Fruit fly (Drosophila melanogaster) whole organism, adult: ENCODE results near the gene CG32452.
A peak's percentile ranks its signal among the peaks of the same experiment; 100 is the strongest.

Experiments
- CG11617 ChIP-seq: fragments of 200-800 bp; sonication (Bioruptor generic); optimal IDR thresholded peaks from 2 replicates; lab custom pipeline; 2017; ENCODE audit warnings: mild to moderate bottlenecking, missing biosample characterization, missing genetic modification reagents, missing genetic modification characterization
- CG12768 ChIP-seq: fragments of 200-800 bp; sonication (Bioruptor generic); optimal IDR thresholded peaks from 2 replicates; lab custom pipeline; 2017; ENCODE audit warnings: missing biosample characterization, missing genetic modification characterization, mild to moderate bottlenecking, moderate library complexity, missing genetic modification reagents
- CG14711 ChIP-seq: fragments of 200-800 bp; sonication (Bioruptor generic); optimal IDR thresholded peaks from 2 replicates; lab custom pipeline; 2018; ENCODE audit warnings: missing biosample characterization, mild to moderate bottlenecking, missing genetic modification characterization, moderate library complexity
- CG1620 ChIP-seq: fragments of 200-800 bp; sonication (Bioruptor generic); optimal IDR thresholded peaks from 2 replicates; lab custom pipeline; 2016; ENCODE audit warnings: missing biosample characterization, missing genetic modification characterization
- CG33017 ChIP-seq: fragments of 200-800 bp; sonication (Bioruptor generic); optimal IDR thresholded peaks from 2 replicates; lab custom pipeline; 2018; ENCODE audit warnings: missing biosample characterization, mild to moderate bottlenecking, missing genetic modification characterization, moderate library complexity
- CG5204 ChIP-seq: fragments of 200-800 bp; sonication (Bioruptor generic); optimal IDR thresholded peaks from 2 replicates; lab custom pipeline; 2016; ENCODE audit warnings: missing biosample characterization, missing genetic modification characterization
- CG7045 ChIP-seq: fragments of 200-800 bp; sonication (Bioruptor generic); optimal IDR thresholded peaks from 2 replicates; lab custom pipeline; 2017; ENCODE audit warnings: missing biosample characterization, mild to moderate bottlenecking, missing genetic modification characterization
- CG7101 ChIP-seq: fragments of 200-800 bp; sonication (Bioruptor generic); optimal IDR thresholded peaks from 2 replicates; lab custom pipeline; 2018; ENCODE audit warnings: missing biosample characterization, mild to moderate bottlenecking, missing genetic modification characterization, moderate library complexity
- Clk ChIP-seq: fragments of 200-800 bp; sonication (Bioruptor generic); optimal IDR thresholded peaks from 2 replicates; lab custom pipeline; 2017; ENCODE audit warnings: missing biosample characterization, missing genetic modification characterization
- Crg-1 ChIP-seq: fragments of 200-800 bp; sonication (Bioruptor generic); optimal IDR thresholded peaks from 2 replicates; lab custom pipeline; 2016; ENCODE audit warnings: missing biosample characterization, missing genetic modification characterization
- Hr96 ChIP-seq: fragments of 200-800 bp; sonication (Bioruptor generic); optimal IDR thresholded peaks from 2 replicates; lab custom pipeline; 2016; ENCODE audit warnings: missing biosample characterization, missing genetic modification characterization
- Mnt ChIP-seq: fragments of 200-800 bp; sonication (Bioruptor generic); optimal IDR thresholded peaks from 2 replicates; lab custom pipeline; 2016; ENCODE audit warnings: missing biosample characterization, mild to moderate bottlenecking, missing genetic modification characterization
- bab1 ChIP-seq: fragments of 200-800 bp; sonication (Bioruptor generic); optimal IDR thresholded peaks from 3 replicates; lab custom pipeline; 2019; ENCODE audit warnings: missing biosample characterization, mild to moderate bottlenecking, missing genetic modification characterization, moderate library complexity
- cic ChIP-seq: fragments of 200-800 bp; sonication (Bioruptor generic); optimal IDR thresholded peaks from 2 replicates; lab custom pipeline; 2017; ENCODE audit warnings: missing biosample characterization, mild to moderate bottlenecking, missing genetic modification characterization, moderate library complexity
- cnc ChIP-seq, 2 experiments: fragments of >200 bp; optimal IDR thresholded peaks; 2 replicates each; lab custom pipeline; 2017
- kay ChIP-seq: fragments of 200-800 bp; sonication (Bioruptor generic); peaks from one replicate; lab custom pipeline; 2016; ENCODE audit warnings: missing biosample characterization, missing genetic modification characterization, borderline replicate concordance
- ovo ChIP-seq: fragments of 200-800 bp; sonication (Bioruptor generic); optimal IDR thresholded peaks from 2 replicates; lab custom pipeline; 2016; ENCODE audit warnings: missing biosample characterization, missing genetic modification characterization
- pad ChIP-seq: fragments of 200-800 bp; sonication (Bioruptor generic); optimal IDR thresholded peaks from 3 replicates; lab custom pipeline; 2017; ENCODE audit warnings: missing biosample characterization, missing genetic modification characterization, mild to moderate bottlenecking, moderate library complexity, missing genetic modification reagents
- tj ChIP-seq: fragments of 200-800 bp; sonication (Bioruptor generic); optimal IDR thresholded peaks from 3 replicates; lab custom pipeline; 2017; ENCODE audit warnings: missing biosample characterization, mild to moderate bottlenecking, missing genetic modification characterization, moderate library complexity
- toe ChIP-seq: fragments of 200-800 bp; sonication (Bioruptor generic); optimal IDR thresholded peaks from 2 replicates; lab custom pipeline; 2016; ENCODE audit warnings: missing biosample characterization, missing genetic modification characterization

The CG32452 gene

DNA sequence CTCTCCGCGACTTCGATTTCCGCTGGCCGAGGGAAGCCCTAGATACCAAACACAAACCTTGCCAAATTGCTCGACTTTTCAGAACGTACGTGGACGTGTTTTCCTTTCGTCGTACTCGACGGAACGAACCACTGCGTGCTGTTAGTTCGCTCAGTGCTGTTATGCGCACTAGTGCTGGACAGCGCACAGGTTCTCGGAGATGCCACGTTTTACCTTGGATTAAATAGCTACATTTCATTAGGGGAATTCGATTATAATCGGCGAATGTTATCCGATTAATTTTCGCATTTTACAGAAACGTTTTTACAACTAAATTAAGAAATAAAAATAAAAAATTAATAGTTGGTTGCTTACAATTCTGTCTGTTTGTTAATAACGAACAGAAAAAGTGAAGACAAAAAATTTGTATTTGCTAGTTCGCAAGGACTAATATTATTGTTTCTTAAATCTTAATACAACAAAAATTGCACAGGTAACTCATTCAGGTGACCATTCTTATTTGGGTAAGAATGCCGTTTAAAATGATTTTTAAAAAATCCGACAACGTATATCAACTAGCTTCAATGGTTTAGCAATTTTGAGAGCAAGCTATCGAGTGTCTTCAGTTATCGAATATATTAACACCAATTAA, at the start of gene CG32452, which contains the start of gene ArfGAP3:
CG32452 (plus strand) TSS at position 592 of the 631 bp plus-strand sequence.
ArfGAP3 (minus strand) TSS at position 441 of the 631 bp plus-strand sequence.
- TF ChIP-seq CG7101 (tag; lab: Kevin White, UChicago) (peak; percentile 62), cic (GFP tag; lab: Kevin White, UChicago) (peak; percentile 23), ovo (GFP tag; lab: Kevin White, UChicago) (peak; percentile 48), CG1620 (GFP tag; lab: Kevin White, UChicago) (peak; percentile 83), bab1 (GFP tag; lab: Kevin White, UChicago) (peak; percentile 78), CG7045 (GFP tag; lab: Kevin White, UChicago) (peak; percentile 68), CG33017 (tag; lab: Kevin White, UChicago) (peak; percentile 15), CG5204 (peak; percentile 79), kay (GFP tag; lab: Kevin White, UChicago) (no peak), pad (GFP tag; lab: Kevin White, UChicago) (peak; percentile 48), Hr96 (peak; percentile 46), Mnt (GFP tag; lab: Kevin White, UChicago) (peak; percentile 49), Clk (GFP tag; lab: Kevin White, UChicago) (peak; percentile 12), CG12768 (GFP tag; lab: Kevin White, UChicago) (peak; percentile 59), Crg-1 (GFP tag; lab: Kevin White, UChicago) (peak; percentile 57), toe (peak; percentile 85), cnc (optimal IDR thresholded peaks at IDR 0.05; lab: Kevin White, UChicago) (no peak), CG14711 (tag; lab: Kevin White, UChicago) (peak; percentile 66), CG11617 (peak; percentile 69), tj (GFP tag; lab: Kevin White, UChicago) (peak; percentile 25)

DNA sequence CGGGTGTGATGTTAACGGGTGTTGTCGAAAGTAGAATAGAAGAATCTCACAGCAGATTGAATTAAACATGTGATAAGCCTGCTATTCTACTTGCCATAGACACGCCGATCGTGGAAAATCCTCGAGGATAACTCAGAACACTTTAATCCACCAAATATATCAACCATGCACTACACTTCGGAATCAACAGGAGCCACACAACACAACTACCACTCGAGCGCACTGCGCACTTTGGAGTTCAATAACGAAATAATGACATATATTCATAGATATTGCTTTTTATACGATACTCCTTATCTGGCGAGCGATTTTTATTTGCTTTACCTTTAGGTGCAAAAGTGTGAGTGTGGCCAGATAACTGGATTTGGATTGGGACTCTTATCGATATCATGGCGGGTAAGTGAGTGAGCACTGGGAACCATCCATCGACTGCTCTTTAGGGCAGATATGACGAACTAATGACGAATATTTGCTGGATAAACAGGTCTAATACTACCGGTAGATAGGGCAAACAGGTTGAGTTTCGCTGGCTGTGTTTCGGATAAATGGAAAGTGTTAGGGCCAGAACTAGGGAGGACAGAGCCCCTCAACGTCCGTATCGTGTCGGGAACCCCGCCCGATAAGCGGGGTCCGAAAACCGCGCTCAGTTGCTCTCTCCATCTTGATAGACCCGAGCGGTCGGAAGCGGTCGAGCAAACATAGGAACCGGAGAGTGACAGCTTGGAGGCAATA, 48.1 kb upstream of the CG32452 start, which contains the start of gene Jhbp6:
Jhbp6 (plus strand) TSS at position 682 of the 732 bp plus-strand sequence.
- no peak for TF ChIP-seq cnc (optimal IDR thresholded peaks at IDR 0.05; lab: Kevin White, UChicago)

DNA sequence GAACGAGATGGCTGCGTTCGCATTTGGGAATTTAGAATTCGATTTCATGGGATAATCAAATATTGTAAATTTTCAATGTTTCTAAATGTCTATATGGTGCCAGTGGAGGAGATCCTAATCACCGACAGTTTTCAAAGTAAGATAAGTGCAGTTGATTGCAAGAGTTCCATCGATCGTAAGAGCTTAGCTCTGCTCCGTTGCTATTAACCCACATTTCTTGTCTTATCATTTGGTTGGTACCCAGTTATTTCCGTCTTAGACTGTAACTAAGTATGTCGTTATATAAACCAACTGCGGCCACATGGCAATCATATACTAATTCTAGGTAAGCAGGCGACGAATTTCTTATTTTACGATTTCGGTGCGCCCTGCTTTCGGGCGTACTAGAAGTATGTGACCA, 47.4 kb upstream of the CG32452 start:
- TF ChIP-seq CG5204 (no peak), CG7045 (GFP tag; lab: Kevin White, UChicago) (no peak), CG7101 (tag; lab: Kevin White, UChicago) (no peak), CG14711 (tag; lab: Kevin White, UChicago) (no peak), Crg-1 (GFP tag; lab: Kevin White, UChicago) (no peak), kay (GFP tag; lab: Kevin White, UChicago) (no peak), CG1620 (GFP tag; lab: Kevin White, UChicago) (no peak), Hr96 (no peak), ovo (GFP tag; lab: Kevin White, UChicago) (no peak), tj (GFP tag; lab: Kevin White, UChicago) (no peak), Clk (GFP tag; lab: Kevin White, UChicago) (no peak), CG33017 (tag; lab: Kevin White, UChicago) (no peak), pad (GFP tag; lab: Kevin White, UChicago) (no peak)

DNA sequence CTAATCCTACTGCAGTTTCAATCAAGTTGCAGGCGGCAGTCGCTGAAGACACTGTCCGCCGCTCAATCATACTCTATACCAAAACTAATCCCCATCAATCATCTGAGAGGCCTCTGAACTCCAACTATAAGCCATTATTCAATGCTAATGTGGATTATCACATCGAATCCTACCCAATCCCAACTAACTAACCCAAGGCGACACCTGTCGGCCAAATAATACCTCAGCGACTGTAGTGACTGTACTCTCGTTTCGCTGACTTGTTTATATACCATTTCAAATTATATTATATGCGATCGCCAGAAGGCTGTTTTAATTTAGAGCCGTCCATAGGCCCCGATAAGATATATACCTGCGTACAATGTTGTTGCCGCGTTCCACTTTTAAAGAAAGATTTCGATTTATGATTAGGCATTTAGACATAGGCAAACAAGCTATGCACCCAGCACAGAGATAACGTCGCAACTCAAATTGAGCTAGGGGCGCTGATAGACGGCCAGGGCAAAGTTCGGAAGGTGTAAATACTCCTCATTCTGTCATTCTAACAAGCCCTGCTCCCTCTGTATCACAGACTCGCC, 45.7 kb upstream of the CG32452 start:
- no peak for TF ChIP-seq Mnt (GFP tag; lab: Kevin White, UChicago)
- no peak for TF ChIP-seq CG7045 (GFP tag; lab: Kevin White, UChicago)
- TF ChIP-seq CG5204, result no peak
- no peak for TF ChIP-seq cnc (optimal IDR thresholded peaks at IDR 0.05; lab: Kevin White, UChicago)
- TF ChIP-seq CG11617, result no peak
- TF ChIP-seq CG7101 (tag; lab: Kevin White, UChicago), result no peak
- TF ChIP-seq tj (GFP tag; lab: Kevin White, UChicago), result no peak

DNA sequence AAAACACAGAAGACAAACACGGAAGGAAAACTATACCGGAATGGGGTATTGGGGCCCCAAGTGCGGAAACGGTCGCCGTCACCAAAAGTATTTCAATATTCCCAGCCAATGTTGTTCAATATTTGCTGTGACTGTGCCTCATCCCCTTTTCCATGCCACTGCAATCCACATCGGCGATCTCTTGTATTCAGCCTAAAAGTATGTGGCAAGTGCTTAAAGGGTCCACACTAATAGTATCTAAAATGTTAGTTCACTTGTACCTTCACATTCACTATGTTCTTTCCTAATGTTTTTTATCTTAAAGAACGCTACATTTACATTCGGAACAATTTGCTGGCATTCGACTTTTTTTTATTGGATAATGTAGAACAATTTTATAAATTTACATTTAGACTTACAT, 36.6 kb upstream of the CG32452 start:
- no peak for TF ChIP-seq Mnt (GFP tag; lab: Kevin White, UChicago)
- TF ChIP-seq cic (GFP tag; lab: Kevin White, UChicago), result no peak
- no peak for TF ChIP-seq CG11617
- TF ChIP-seq pad (GFP tag; lab: Kevin White, UChicago), result no peak
- TF ChIP-seq CG7045 (GFP tag; lab: Kevin White, UChicago), result no peak
- no peak for TF ChIP-seq CG5204
- no peak for TF ChIP-seq toe
- no peak for TF ChIP-seq CG33017 (tag; lab: Kevin White, UChicago)
- TF ChIP-seq kay (GFP tag; lab: Kevin White, UChicago), result no peak

DNA sequence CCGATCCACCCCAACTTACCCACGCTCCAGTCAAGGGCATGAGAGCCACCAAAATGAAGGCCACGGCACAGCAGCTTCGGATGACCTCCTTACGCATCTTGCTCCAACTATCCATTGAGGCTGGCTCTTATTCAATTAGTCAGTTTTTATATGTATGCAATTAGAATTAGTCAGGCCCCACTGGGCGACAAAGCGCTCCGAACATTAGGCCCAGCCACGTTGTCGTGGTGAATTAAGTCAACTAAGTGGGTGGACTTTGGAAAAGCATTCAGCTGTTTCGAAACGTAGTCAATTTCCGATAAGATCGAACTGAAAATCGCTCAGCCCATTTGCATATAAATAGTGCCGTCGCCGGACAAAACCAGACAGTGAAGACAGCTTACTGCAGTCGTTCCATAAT, 30.5 kb upstream of the CG32452 start, which contains the start of the genes CG14455 and CG14456:
CG14455 (minus strand) TSS at position 101 of the 400 bp plus-strand sequence.
CG14456 (plus strand) TSS at position 236 of the 400 bp plus-strand sequence.
- no peak for TF ChIP-seq Crg-1 (GFP tag; lab: Kevin White, UChicago)
- no peak for TF ChIP-seq CG33017 (tag; lab: Kevin White, UChicago)
- no peak for TF ChIP-seq CG7101 (tag; lab: Kevin White, UChicago)
- no peak for TF ChIP-seq ovo (GFP tag; lab: Kevin White, UChicago)
- TF ChIP-seq bab1 (GFP tag; lab: Kevin White, UChicago), result no peak
- TF ChIP-seq CG14711 (tag; lab: Kevin White, UChicago), result no peak
- TF ChIP-seq Hr96, result no peak
- no peak for TF ChIP-seq cnc (optimal IDR thresholded peaks at IDR 0.05; lab: Kevin White, UChicago)
